1 fruit fly cellular context compared by ENCODE assay signal in the genomic region with DNA sequence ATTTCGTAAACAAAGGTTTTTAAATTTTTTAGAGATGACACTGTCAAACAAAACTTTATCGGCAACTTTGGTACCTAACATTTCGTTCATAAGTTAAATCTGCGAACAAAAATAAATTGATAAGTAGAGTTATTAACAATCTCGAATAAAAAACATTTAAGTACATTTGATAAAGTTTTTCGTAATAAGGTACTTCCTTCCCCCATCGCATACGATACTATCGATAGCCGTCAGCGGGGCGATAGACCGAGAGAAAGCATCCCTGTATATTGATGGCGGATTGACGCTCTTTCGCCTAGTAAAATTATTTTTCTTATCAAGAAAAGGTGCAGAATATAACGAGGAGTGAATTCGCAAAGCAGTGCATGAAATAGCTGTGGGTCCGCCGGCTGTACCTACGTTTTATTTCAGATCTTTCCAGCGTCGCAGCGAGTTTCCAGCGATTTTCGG.
TF ChIP-seq lines count a peak whose summit lies in the region.

A gene (minus strand): TSS at position 38 of the 450 bp plus-strand sequence.
A gene (plus strand): TSS at position 245 of the 450 bp plus-strand sequence.

TF ChIP-seq in whole organism, embryonic, 481 proteins besides CTCF, POLR2A, EP300 and RAD21 (continued from another document and continues in another):
- TF ChIP-seq slbo (GFP tag; IDR thresholded peaks at IDR 0.05; lab: Robert Waterston, UW) (peak; percentile 89), hkb (optimal IDR thresholded peaks at IDR 0.05; lab: Kevin White, UChicago) (no peak), hkb (GFP tag; IDR thresholded peaks at IDR 0.05; lab: Robert Waterston, UW) (peak; percentile 84), salm (tag; optimal IDR thresholded peaks at IDR 0.05; lab: Kevin White, UChicago) (peak; percentile 40), Pdp1 (GFP tag; optimal IDR thresholded peaks at IDR 0.05; lab: Kevin White, UChicago) (peak; percentile 89 to 91), CG4820 (GFP tag; optimal IDR thresholded peaks at IDR 0.05; lab: Kevin White, UChicago) (peak; percentile 80), CG13775 (GFP tag; optimal IDR thresholded peaks at IDR 0.05; lab: Kevin White, UChicago) (peak; percentile 91), tx (GFP tag; optimal IDR thresholded peaks at IDR 0.05; lab: Kevin White, UChicago) (peak; percentile 86), so (GFP tag; IDR thresholded peaks at IDR 0.05; lab: Robert Waterston, UW) (peak; percentile 68; the same call in 1 of the 3 replicates), dpn (GFP tag; optimal IDR thresholded peaks at IDR 0.05; lab: Kevin White, UChicago) (peak; percentile 72 to 92), croc (GFP tag; conservative IDR thresholded peaks at IDR 0.05; lab: Robert Waterston, UW) (peak; percentile 56; the same call in 1 of the 3 replicates), CG1603 (tag; optimal IDR thresholded peaks at IDR 0.05; lab: Kevin White, UChicago) (peak; percentile 86), CG9609 (GFP tag; optimal IDR thresholded peaks at IDR 0.05; lab: Kevin White, UChicago) (peak; percentile 90), tin (GFP tag; optimal IDR thresholded peaks at IDR 0.05; lab: Kevin White, UChicago) (peak; percentile 88), ab (GFP tag; optimal IDR thresholded peaks at IDR 0.05; lab: Kevin White, UChicago) (peak; percentile 69), CG12104 (GFP tag; optimal IDR thresholded peaks at IDR 0.05; lab: Kevin White, UChicago) (peak; percentile 71), ftz-f1 (GFP tag; optimal IDR thresholded peaks at IDR 0.05; lab: Kevin White, UChicago) (peak; percentile 40), az2 (GFP tag; optimal IDR thresholded peaks at IDR 0.05; lab: Kevin White, UChicago) (peak; percentile 82), CG5245 (GFP tag; optimal IDR thresholded peaks at IDR 0.05; lab: Kevin White, UChicago) (peak; percentile 61), otp (GFP tag; IDR thresholded peaks at IDR 0.05; lab: Robert Waterston, UW) (peak; percentile 71; the same call in 2 of the 3 replicates), nom (GFP tag; optimal IDR thresholded peaks at IDR 0.05; lab: Kevin White, UChicago) (peak; percentile 35), CG6683 (GFP tag; optimal IDR thresholded peaks at IDR 0.05; lab: Kevin White, UChicago) (peak; percentile 24), chn (GFP tag; optimal IDR thresholded peaks at IDR 0.05; lab: Kevin White, UChicago) (peak; percentile 91), CG4424 (GFP tag; optimal IDR thresholded peaks at IDR 0.05; lab: Kevin White, UChicago) (peak; percentile 87), mirr (GFP tag; optimal IDR thresholded peaks at IDR 0.05; lab: Kevin White, UChicago) (peak; percentile 39), GATAe (GFP tag; conservative IDR thresholded peaks at IDR 0.05; lab: Robert Waterston, UW) (peak; percentile 42; the same call in 1 of the 2 replicates), danr (GFP tag; IDR thresholded peaks at IDR 0.05; lab: Robert Waterston, UW) (peak; percentile 43; the same call in 1 of the 2 replicates), amos (GFP tag; IDR thresholded peaks at IDR 0.05; lab: Robert Waterston, UW; ENCODE audit: partially characterized antibody) (peak; percentile 95), C15 (GFP tag; IDR thresholded peaks at IDR 0.05; lab: Robert Waterston, UW) (no peak), Kr (GFP tag; optimal IDR thresholded peaks at IDR 0.05; lab: Kevin White, UChicago) (no peak), CG6254 (GFP tag; optimal IDR thresholded peaks at IDR 0.05; lab: Kevin White, UChicago) (peak; percentile 50), ERR (GFP tag; optimal IDR thresholded peaks at IDR 0.05; lab: Kevin White, UChicago) (peak; percentile 73), gcm (GFP tag; optimal IDR thresholded peaks at IDR 0.05; lab: Kevin White, UChicago) (peak; percentile 67), CG4282 (GFP tag; optimal IDR thresholded peaks at IDR 0.05; lab: Kevin White, UChicago) (peak; percentile 89), CG17912 (GFP tag; optimal IDR thresholded peaks at IDR 0.05; lab: Kevin White, UChicago) (peak; percentile 59), CG7372 (GFP tag; IDR thresholded peaks at IDR 0.05; lab: Robert Waterston, UW) (peak; percentile 77), CG42726 (GFP tag; IDR thresholded peaks at IDR 0.05; lab: Robert Waterston, UW; ENCODE audit: partially characterized antibody) (peak; percentile 92), inv (GFP tag; IDR thresholded peaks at IDR 0.05; lab: Robert Waterston, UW; ENCODE audit: partially characterized antibody) (peak; percentile 93), CG11085 (GFP tag; IDR thresholded peaks at IDR 0.05; lab: Robert Waterston, UW) (peak; percentile 65), CG15073 (GFP tag; optimal IDR thresholded peaks at IDR 0.05; lab: Kevin White, UChicago) (no peak), CG6689 (GFP tag; IDR thresholded peaks at IDR 0.05; lab: Robert Waterston, UW) (peak; percentile 78), CG4328 (GFP tag; optimal IDR thresholded peaks at IDR 0.05; lab: Kevin White, UChicago) (peak; percentile 75), caup (GFP tag; optimal IDR thresholded peaks at IDR 0.05; lab: Kevin White, UChicago; ENCODE audit: severe bottlenecking) (peak; percentile 71), CG2202 (tag; optimal IDR thresholded peaks at IDR 0.05; lab: Kevin White, UChicago) (peak; percentile 66), gsb (GFP tag; IDR thresholded peaks at IDR 0.05; lab: Robert Waterston, UW) (peak; percentile 44; the same call in 1 of the 2 replicates), Chrac-16 (GFP tag; optimal IDR thresholded peaks at IDR 0.05; lab: Kevin White, UChicago) (peak; percentile 82), Opbp (GFP tag; IDR thresholded peaks at IDR 0.05; lab: Robert Waterston, UW; ENCODE audit: partially characterized antibody) (peak; percentile 96), grn (GFP tag; optimal IDR thresholded peaks at IDR 0.05; lab: Kevin White, UChicago) (no peak), CG2116 (GFP tag; optimal IDR thresholded peaks at IDR 0.05; lab: Kevin White, UChicago) (peak; percentile 99), CG17385 (GFP tag; optimal IDR thresholded peaks at IDR 0.05; lab: Kevin White, UChicago) (peak; percentile 82), CG12236 (GFP tag; optimal IDR thresholded peaks at IDR 0.05; lab: Kevin White, UChicago) (peak; percentile 86), Ptx1 (GFP tag; IDR thresholded peaks at IDR 0.05; lab: Robert Waterston, UW) (peak; percentile 86), pb (GFP tag; optimal IDR thresholded peaks at IDR 0.05; lab: Kevin White, UChicago) (peak; percentile 78), CG10274 (GFP tag; optimal IDR thresholded peaks at IDR 0.05; lab: Kevin White, UChicago) (no peak), CG18011 (GFP tag; optimal IDR thresholded peaks at IDR 0.05; lab: Kevin White, UChicago) (peak; percentile 63), CG8359 (GFP tag; optimal IDR thresholded peaks at IDR 0.05; lab: Kevin White, UChicago; ENCODE audit: borderline replicate concordance) (peak; percentile 59), Ets97D (GFP tag; optimal IDR thresholded peaks at IDR 0.05; lab: Kevin White, UChicago) (peak; percentile 90), CG15479 (GFP tag; optimal IDR thresholded peaks at IDR 0.05; lab: Kevin White, UChicago) (no peak), Asciz (GFP tag; optimal IDR thresholded peaks at IDR 0.05; lab: Kevin White, UChicago) (no peak), lilli (GFP tag; optimal IDR thresholded peaks at IDR 0.05; lab: Kevin White, UChicago) (peak; percentile 93), Usf (GFP tag; optimal IDR thresholded peaks at IDR 0.05; lab: Kevin White, UChicago) (peak; percentile 32), vvl (GFP tag; IDR thresholded peaks at IDR 0.05; lab: Robert Waterston, UW) (peak; percentile 92), CG18619 (GFP tag; optimal IDR thresholded peaks at IDR 0.05; lab: Kevin White, UChicago) (peak; percentile 76), CG13296 (GFP tag; optimal IDR thresholded peaks at IDR 0.05; lab: Kevin White, UChicago) (peak; percentile 75), CG3838 (GFP tag; optimal IDR thresholded peaks at IDR 0.05; lab: Kevin White, UChicago) (peak; percentile 59), CG7556 (GFP tag; optimal IDR thresholded peaks at IDR 0.05; lab: Kevin White, UChicago) (peak; percentile 82), CG12769 (tag; optimal IDR thresholded peaks at IDR 0.05; lab: Kevin White, UChicago) (no peak), sima (GFP tag; optimal IDR thresholded peaks at IDR 0.05; lab: Kevin White, UChicago) (no peak), kay (GFP tag; optimal IDR thresholded peaks at IDR 0.05; lab: Kevin White, UChicago) (peak; percentile 55), Hr3 (GFP tag; optimal IDR thresholded peaks at IDR 0.05; lab: Kevin White, UChicago) (peak; percentile 81), Max (GFP tag; optimal IDR thresholded peaks at IDR 0.05; lab: Kevin White, UChicago) (peak; percentile 78), CG7839 (tag; optimal IDR thresholded peaks at IDR 0.05; lab: Kevin White, UChicago) (peak; percentile 78), CG12155 (GFP tag; optimal IDR thresholded peaks at IDR 0.05; lab: Kevin White, UChicago) (peak; percentile 77), kni (GFP tag; optimal IDR thresholded peaks at IDR 0.05; lab: Kevin White, UChicago) (no peak), CG32772 (GFP tag; IDR thresholded peaks at IDR 0.05; lab: Robert Waterston, UW) (peak; percentile 81), CG11456 (GFP tag; IDR thresholded peaks at IDR 0.05; lab: Robert Waterston, UW) (peak; percentile 85), CG17186 (GFP tag; optimal IDR thresholded peaks at IDR 0.05; lab: Kevin White, UChicago) (peak; percentile 81), Dad (GFP tag; optimal IDR thresholded peaks at IDR 0.05; lab: Kevin White, UChicago) (peak; percentile 92), CG11093 (GFP tag; IDR thresholded peaks at IDR 0.05; lab: Robert Waterston, UW) (peak; percentile 68), maf-S (GFP tag; optimal IDR thresholded peaks at IDR 0.05; lab: Kevin White, UChicago) (peak; percentile 89), trh (GFP tag; optimal IDR thresholded peaks at IDR 0.05; lab: Kevin White, UChicago) (peak; percentile 56), exex (tag; optimal IDR thresholded peaks at IDR 0.05; lab: Kevin White, UChicago) (no peak), CG10366 (GFP tag; IDR thresholded peaks at IDR 0.05; lab: Robert Waterston, UW) (peak; percentile 81), sim (GFP tag; IDR thresholded peaks at IDR 0.05; lab: Robert Waterston, UW) (no peak), Atf-2 (GFP tag; optimal IDR thresholded peaks at IDR 0.05; lab: Kevin White, UChicago) (peak; percentile 80), ci (GFP tag; IDR thresholded peaks at IDR 0.05; lab: Robert Waterston, UW) (peak; percentile 83), bigmax (GFP tag; optimal IDR thresholded peaks at IDR 0.05; lab: Kevin White, UChicago) (no peak), CG11723 (GFP tag; optimal IDR thresholded peaks at IDR 0.05; lab: Kevin White, UChicago) (peak; percentile 43), CG6854 (GFP tag; optimal IDR thresholded peaks at IDR 0.05; lab: Kevin White, UChicago) (peak; percentile 33), bowl (GFP tag; IDR thresholded peaks at IDR 0.05; lab: Robert Waterston, UW) (peak; percentile 54; the same call in 1 of the 2 replicates), Oaz (GFP tag; IDR thresholded peaks at IDR 0.05; lab: Robert Waterston, UW) (peak; percentile 72), CG7357 (GFP tag; IDR thresholded peaks at IDR 0.05; lab: Robert Waterston, UW) (peak; percentile 49; the same call in 1 of the 3 replicates), CG1233 (GFP tag; optimal IDR thresholded peaks at IDR 0.05; lab: Kevin White, UChicago) (peak; percentile 76), CHES-1-like (GFP tag; optimal IDR thresholded peaks at IDR 0.05; lab: Kevin White, UChicago) (peak; percentile 93), CG15514 (GFP tag; optimal IDR thresholded peaks at IDR 0.05; lab: Kevin White, UChicago) (peak; percentile 79), CG10959 (GFP tag; IDR thresholded peaks at IDR 0.05; lab: Robert Waterston, UW) (peak; percentile 74), CG12942 (GFP tag; optimal IDR thresholded peaks at IDR 0.05; lab: Kevin White, UChicago) (peak; percentile 79), Hand (GFP tag; optimal IDR thresholded peaks at IDR 0.05; lab: Kevin White, UChicago) (peak; percentile 17), nerfin-2 (GFP tag; IDR thresholded peaks at IDR 0.05; lab: Robert Waterston, UW; ENCODE audit: partially characterized antibody) (peak; percentile 87), fd102C (GFP tag; optimal IDR thresholded peaks at IDR 0.05; lab: Kevin White, UChicago) (no peak), CG33213 (GFP tag; optimal IDR thresholded peaks at IDR 0.05; lab: Kevin White, UChicago) (peak; percentile 88), cg (GFP tag; optimal IDR thresholded peaks at IDR 0.05; lab: Kevin White, UChicago) (no peak), CG4404 (GFP tag; IDR thresholded peaks at IDR 0.05; lab: Robert Waterston, UW) (peak; percentile 71), CG32532 (GFP tag; IDR thresholded peaks at IDR 0.05; lab: Robert Waterston, UW) (peak; percentile 87), Mrtf (GFP tag; IDR thresholded peaks at IDR 0.05; lab: Robert Waterston, UW) (no peak; the same call in none of the 3 replicates), row (GFP tag; IDR thresholded peaks at IDR 0.05; lab: Robert Waterston, UW) (peak; percentile 96), CG11696 (GFP tag; IDR thresholded peaks at IDR 0.05; lab: Robert Waterston, UW) (peak; percentile 44; the same call in 1 of the 2 replicates), Sox100B (GFP tag; optimal IDR thresholded peaks at IDR 0.05; lab: Kevin White, UChicago) (no peak), CG16863 (GFP tag; optimal IDR thresholded peaks at IDR 0.05; lab: Kevin White, UChicago) (peak; percentile 89), CG8281 (tag; optimal IDR thresholded peaks at IDR 0.05; lab: Kevin White, UChicago) (peak; percentile 98), bsh (GFP tag; optimal IDR thresholded peaks at IDR 0.05; lab: Kevin White, UChicago) (peak; percentile 7 to 80), vnd (GFP tag; IDR thresholded peaks at IDR 0.05; lab: Robert Waterston, UW; ENCODE audit: partially characterized antibody) (peak; percentile 96), HLHmδ (GFP tag; optimal IDR thresholded peaks at IDR 0.05; lab: Kevin White, UChicago) (no peak), CG18764 (GFP tag; optimal IDR thresholded peaks at IDR 0.05; lab: Kevin White, UChicago) (peak; percentile 63), odd (GFP tag; optimal IDR thresholded peaks at IDR 0.05; lab: Kevin White, UChicago) (no peak), CG5180 (GFP tag; optimal IDR thresholded peaks at IDR 0.05; lab: Kevin White, UChicago) (no peak), Ada2b (GFP tag; IDR thresholded peaks at IDR 0.05; lab: Robert Waterston, UW) (peak; percentile 75), CG13123 (GFP tag; optimal IDR thresholded peaks at IDR 0.05; lab: Kevin White, UChicago) (peak; percentile 65), shn (GFP tag; optimal IDR thresholded peaks at IDR 0.05; lab: Kevin White, UChicago) (peak; percentile 90), ken (GFP tag; IDR thresholded peaks at IDR 0.05; lab: Robert Waterston, UW) (peak; percentile 86), CG1832 (GFP tag; optimal IDR thresholded peaks at IDR 0.05; lab: Kevin White, UChicago) (no peak), HmgD (GFP tag; optimal IDR thresholded peaks at IDR 0.05; lab: Kevin White, UChicago) (peak; percentile 89), CG11504 (tag; optimal IDR thresholded peaks at IDR 0.05; lab: Kevin White, UChicago) (peak; percentile 83)
